Fruit fly (Drosophila melanogaster) whole organism, embryonic: ENCODE data around the gene CG43221.
A peak's percentile ranks its signal among the peaks of the same experiment; 100 is the strongest.

Experiments
- Abd-B ChIP-seq: fragments of 200-800 bp; sonication (Bioruptor generic); optimal IDR thresholded peaks from 2 replicates; lab custom pipeline; 2018; ENCODE audit warnings: missing biosample characterization, mild to moderate bottlenecking, missing genetic modification characterization, moderate library complexity
- Adf1 ChIP-seq: fragments of 200-800 bp; sonication (Bioruptor generic); IDR thresholded peaks from 2 replicates; pipeline ENCODE4 v1.3.6; 2022; ENCODE audit warnings: missing biosample characterization, missing genetic modification characterization
- Antp ChIP-seq: fragments of 200-800 bp; sonication (Bioruptor generic); optimal IDR thresholded peaks from 3 replicates; lab custom pipeline; 2016; ENCODE audit warnings: missing biosample characterization, missing genetic modification characterization
- B-H1 ChIP-seq: fragments of 200-800 bp; sonication (Bioruptor generic); IDR thresholded peaks from 3 replicates; pipeline ENCODE4 v1.3.6; 2022; ENCODE audit warnings: missing biosample characterization, missing genetic modification characterization
- Blimp-1 ChIP-seq: fragments of 200-800 bp; sonication (Bioruptor generic); optimal IDR thresholded peaks from 3 replicates; lab custom pipeline; 2018; ENCODE audit warnings: missing biosample characterization, missing genetic modification characterization, mild to moderate bottlenecking, moderate library complexity, missing genetic modification reagents
- CG10147 ChIP-seq: fragments of 200-800 bp; sonication (Bioruptor generic); optimal IDR thresholded peaks from 2 replicates; lab custom pipeline; 2019; ENCODE audit warnings: missing biosample characterization, mild to moderate bottlenecking, missing genetic modification characterization, moderate library complexity
- CG11247 ChIP-seq: fragments of 200-800 bp; sonication (Bioruptor generic); IDR thresholded peaks from 2 replicates; pipeline ENCODE4 v1.3.6; 2022; ENCODE audit warnings: missing biosample characterization, missing genetic modification characterization
- CG12942 ChIP-seq: fragments of 200-800 bp; sonication (Bioruptor generic); optimal IDR thresholded peaks from 3 replicates; lab custom pipeline; 2016; ENCODE audit warnings: missing biosample characterization, missing genetic modification characterization
- CG13775 ChIP-seq: fragments of 200-800 bp; sonication (Bioruptor generic); optimal IDR thresholded peaks from 3 replicates; lab custom pipeline; 2017; ENCODE audit warnings: missing biosample characterization, mild to moderate bottlenecking, missing genetic modification characterization
- CG14014 ChIP-seq: fragments of 200-800 bp; sonication (Bioruptor generic); IDR thresholded peaks from 2 replicates; pipeline ENCODE4 v1.3.6; 2022; ENCODE audit warnings: missing biosample characterization, missing genetic modification characterization
- CG14965 ChIP-seq: fragments of 200-800 bp; sonication (Bioruptor generic); optimal IDR thresholded peaks from 2 replicates; lab custom pipeline; 2016; ENCODE audit warnings: missing biosample characterization, missing genetic modification characterization, borderline replicate concordance
- CG15601 ChIP-seq: fragments of 200-800 bp; sonication (Bioruptor generic); optimal IDR thresholded peaks from 3 replicates; lab custom pipeline; 2019; ENCODE audit warnings: missing biosample characterization, mild to moderate bottlenecking, missing genetic modification characterization, moderate library complexity
- CG1602 ChIP-seq: fragments of 200-800 bp; sonication (Bioruptor generic); optimal IDR thresholded peaks from 3 replicates; lab custom pipeline; 2016; ENCODE audit warnings: missing biosample characterization, missing genetic modification characterization
- CG17186 ChIP-seq: fragments of 200-800 bp; sonication (Bioruptor generic); optimal IDR thresholded peaks from 3 replicates; lab custom pipeline; 2017; ENCODE audit warnings: missing biosample characterization, missing genetic modification reagents, missing genetic modification characterization
- CG17385 ChIP-seq: fragments of 200-800 bp; sonication (Bioruptor generic); optimal IDR thresholded peaks from 3 replicates; lab custom pipeline; 2018; ENCODE audit warnings: missing biosample characterization, mild to moderate bottlenecking, missing genetic modification characterization
- CG17802 ChIP-seq: fragments of 200-800 bp; sonication (Bioruptor generic); optimal IDR thresholded peaks from 2 replicates; lab custom pipeline; 2018; ENCODE audit warnings: missing biosample characterization, mild to moderate bottlenecking, missing genetic modification characterization, moderate library complexity
- CG3065 ChIP-seq: fragments of 200-800 bp; sonication (Bioruptor generic); optimal IDR thresholded peaks from 2 replicates; lab custom pipeline; 2016; ENCODE audit warnings: missing biosample characterization, missing genetic modification characterization
- CG31224 ChIP-seq: fragments of 200-800 bp; sonication (Bioruptor generic); IDR thresholded peaks from 2 replicates; pipeline ENCODE4 v1.3.6; 2022; ENCODE audit warnings: missing biosample characterization, missing genetic modification characterization
- CG32767 ChIP-seq: fragments of 200-800 bp; sonication (Bioruptor generic); IDR thresholded peaks from 2 replicates; pipeline ENCODE4 v1.3.6; 2022; ENCODE audit warnings: missing biosample characterization, missing genetic modification characterization
- CG33557 ChIP-seq: fragments of 200-800 bp; sonication (Bioruptor generic); optimal IDR thresholded peaks from 2 replicates; lab custom pipeline; 2019; ENCODE audit warnings: missing biosample characterization, mild to moderate bottlenecking, missing genetic modification characterization, moderate library complexity
- CG42726 ChIP-seq: fragments of 200-800 bp; sonication (Bioruptor generic); IDR thresholded peaks from 2 replicates; pipeline ENCODE4 v1.3.6; 2022; ENCODE audit warnings: missing biosample characterization, missing genetic modification characterization; ENCODE audit not compliant: partially characterized antibody
- CG4282 ChIP-seq: fragments of 200-800 bp; sonication (Bioruptor generic); optimal IDR thresholded peaks from 2 replicates; lab custom pipeline; 2016; ENCODE audit warnings: missing biosample characterization, missing genetic modification characterization
- CG4360 ChIP-seq: fragments of 200-800 bp; sonication (Bioruptor generic); IDR thresholded peaks from 2 replicates; pipeline ENCODE4 v1.3.6; 2022; ENCODE audit warnings: missing biosample characterization, missing genetic modification characterization
- CG4820 ChIP-seq: fragments of 200-800 bp; sonication (Bioruptor generic); optimal IDR thresholded peaks from 3 replicates; lab custom pipeline; 2016; ENCODE audit warnings: missing biosample characterization, missing genetic modification characterization
- CG6813 ChIP-seq: fragments of 200-800 bp; sonication (Bioruptor generic); optimal IDR thresholded peaks from 2 replicates; lab custom pipeline; 2017; ENCODE audit warnings: missing biosample characterization, missing genetic modification characterization, mild to moderate bottlenecking, moderate library complexity, missing genetic modification reagents
- CG8765 ChIP-seq: fragments of 200-800 bp; sonication (Bioruptor generic); IDR thresholded peaks from 2 replicates; pipeline ENCODE4 v1.3.6; 2022; ENCODE audit warnings: missing biosample characterization, missing genetic modification characterization
- CG9932 ChIP-seq: fragments of 200-800 bp; sonication (Bioruptor generic); IDR thresholded peaks from 2 replicates; pipeline ENCODE4 v1.3.6; 2022; ENCODE audit warnings: missing biosample characterization, missing genetic modification characterization
- CoRest ChIP-seq: fragments of 200-800 bp; sonication (Bioruptor generic); optimal IDR thresholded peaks from 3 replicates; lab custom pipeline; 2018; ENCODE audit warnings: missing biosample characterization, mild to moderate bottlenecking, missing genetic modification characterization, moderate library complexity
- D19B ChIP-seq: fragments of 200-800 bp; sonication (Bioruptor generic); optimal IDR thresholded peaks from 2 replicates; lab custom pipeline; 2017; ENCODE audit warnings: missing biosample characterization, mild to moderate bottlenecking, missing genetic modification characterization
- E2f1 ChIP-seq: fragments of 200-800 bp; sonication (Bioruptor generic); IDR thresholded peaks from 2 replicates; pipeline ENCODE4 v1.3.6; 2022; ENCODE audit warnings: missing biosample characterization, missing genetic modification characterization
- H15 ChIP-seq: fragments of 200-800 bp; sonication (Bioruptor generic); IDR thresholded peaks from 3 replicates; pipeline ENCODE4 v1.3.6; 2022; ENCODE audit warnings: missing biosample characterization, missing genetic modification characterization
- Hr78 ChIP-seq, 2 experiments: fragments of 200-800 bp in 1 of 2; fragments of >200 bp in 1 of 2; sonication (Bioruptor generic) in 1 of 2; optimal IDR thresholded peaks; 2 replicates each; lab custom pipeline; 2017 to 2019; ENCODE audit warnings: missing biosample characterization in 2 of 2, missing genetic modification characterization in 2 of 2, mild to moderate bottlenecking in 1 of 2, moderate library complexity in 1 of 2
- Nf-YB ChIP-seq: fragments of 200-800 bp; sonication (Bioruptor generic); optimal IDR thresholded peaks from 3 replicates; lab custom pipeline; 2019; ENCODE audit warnings: missing biosample characterization, mild to moderate bottlenecking, missing genetic modification characterization, moderate library complexity
- Ssrp ChIP-seq: fragments of 200-800 bp; sonication (Bioruptor generic); optimal IDR thresholded peaks from 2 replicates; lab custom pipeline; 2018; ENCODE audit warnings: missing biosample characterization, mild to moderate bottlenecking, missing genetic modification characterization, moderate library complexity
- crp ChIP-seq, 2 experiments: fragments of 200-800 bp; sonication (Bioruptor generic); optimal IDR thresholded peaks; 2 replicates in 1 of 2; 3 replicates in 1 of 2; lab custom pipeline; 2017; ENCODE audit warnings: missing biosample characterization in 2 of 2, missing genetic modification characterization in 2 of 2, mild to moderate bottlenecking in 1 of 2, moderate library complexity in 1 of 2
- dpn ChIP-seq, 2 experiments: fragments of 200-800 bp; sonication (Bioruptor generic); optimal IDR thresholded peaks; 3 replicates each; lab custom pipeline; 2016; ENCODE audit warnings: missing biosample characterization in 2 of 2, missing genetic modification characterization in 2 of 2
- gro ChIP-seq: fragments of 200-800 bp; sonication (Bioruptor generic); optimal IDR thresholded peaks from 2 replicates; lab custom pipeline; 2016; ENCODE audit warnings: missing biosample characterization, missing genetic modification characterization
- hbn ChIP-seq: fragments of 200-800 bp; sonication (Bioruptor generic); IDR thresholded peaks from 2 replicates; pipeline ENCODE4 v1.3.6; 2022; ENCODE audit warnings: missing biosample characterization, missing genetic modification characterization; ENCODE audit not compliant: partially characterized antibody
- her ChIP-seq: fragments of 200-800 bp; sonication (Bioruptor generic); optimal IDR thresholded peaks from 2 replicates; lab custom pipeline; 2016; ENCODE audit warnings: missing biosample characterization, missing genetic modification characterization
- jumu ChIP-seq: fragments of 200-800 bp; sonication (Bioruptor generic); optimal IDR thresholded peaks from 3 replicates; lab custom pipeline; 2016; ENCODE audit warnings: missing biosample characterization, missing genetic modification characterization
- lilli ChIP-seq: fragments of 200-800 bp; sonication (Bioruptor generic); optimal IDR thresholded peaks from 3 replicates; lab custom pipeline; 2016; ENCODE audit warnings: missing biosample characterization, missing genetic modification characterization
- mam ChIP-seq: fragments of 200-800 bp; sonication (Bioruptor generic); optimal IDR thresholded peaks from 3 replicates; lab custom pipeline; 2016; ENCODE audit warnings: missing biosample characterization, missing genetic modification characterization
- oc ChIP-seq: fragments of 200-800 bp; sonication (Bioruptor generic); optimal IDR thresholded peaks from 2 replicates; lab custom pipeline; 2018; ENCODE audit warnings: missing biosample characterization, mild to moderate bottlenecking, missing genetic modification characterization, moderate library complexity
- schlank ChIP-seq: fragments of 200-800 bp; sonication (Bioruptor generic); optimal IDR thresholded peaks from 2 replicates; lab custom pipeline; 2018; ENCODE audit warnings: missing biosample characterization, mild to moderate bottlenecking, missing genetic modification characterization
- sens-2 ChIP-seq: fragments of 200-800 bp; sonication (Bioruptor generic); IDR thresholded peaks from 2 replicates; pipeline ENCODE4 v1.3.6; 2022; ENCODE audit warnings: missing biosample characterization, missing genetic modification characterization
- sob ChIP-seq: fragments of 200-800 bp; sonication (Bioruptor generic); IDR thresholded peaks from 2 replicates; pipeline ENCODE4 v1.3.6; 2022; ENCODE audit warnings: missing biosample characterization, missing genetic modification characterization
- toy ChIP-seq: fragments of 200-800 bp; sonication (Bioruptor generic); IDR thresholded peaks from 2 replicates; pipeline ENCODE4 v1.3.6; 2022; ENCODE audit warnings: missing biosample characterization, missing genetic modification characterization
- tx ChIP-seq: fragments of 200-800 bp; sonication (Bioruptor generic); optimal IDR thresholded peaks from 2 replicates; lab custom pipeline; 2016; ENCODE audit warnings: missing biosample characterization, missing genetic modification characterization
- zfh2 ChIP-seq: fragments of 200-800 bp; sonication (Bioruptor generic); optimal IDR thresholded peaks from 2 replicates; lab custom pipeline; 2016; ENCODE audit warnings: missing biosample characterization, missing genetic modification characterization

Gene CG43221

dm6 chr2L:17480943-17481580 is 4.5 kb upstream of the CG43221 start, which contains the start of the genes fws and Lamtor3 (continued):
- TF ChIP-seq CG1602 (GFP tag; lab: Kevin White, UChicago) (peak; percentile 97), CG33557 (peak; percentile 85), CG17802 (tag; lab: Kevin White, UChicago) (peak; percentile 93), Adf1 (GFP tag; lab: Robert Waterston, UW) (peak; percentile 89), zfh2 (GFP tag; lab: Kevin White, UChicago) (peak; percentile 97), E2f1 (GFP tag; lab: Robert Waterston, UW) (peak; percentile 99), H15 (GFP tag; lab: Robert Waterston, UW) (peak; percentile 99), CoRest (peak; percentile 98), dpn (GFP tag; optimal IDR thresholded peaks at IDR 0.05; lab: Kevin White, UChicago) (peak; percentile 79 to 98), Nf-YB (GFP tag; lab: Kevin White, UChicago) (peak; percentile 86), mam (GFP tag; lab: Kevin White, UChicago) (peak; percentile 87), tx (GFP tag; lab: Kevin White, UChicago) (peak; percentile 87), CG10147 (GFP tag; lab: Kevin White, UChicago) (peak; percentile 96), CG42726 (0 out of 2 replicates have a peak, but pooled peaks have one; percentile 28), Antp (GFP tag; lab: Kevin White, UChicago) (peak; percentile 72), sens-2 (GFP tag; lab: Robert Waterston, UW) (peak; percentile 98), toy (GFP tag; lab: Robert Waterston, UW) (peak; percentile 98), CG12942 (peak; percentile 96), Ssrp (tag; lab: Kevin White, UChicago) (peak; percentile 98), CG14965 (GFP tag; lab: Kevin White, UChicago) (no peak), CG14014 (GFP tag; lab: Robert Waterston, UW) (peak; percentile 99), CG3065 (peak; percentile 92), CG17385 (peak; percentile 96), Blimp-1 (GFP tag; lab: Kevin White, UChicago) (peak; percentile 96), oc (peak; percentile 99), Hr78 (GFP tag; optimal IDR thresholded peaks at IDR 0.05; lab: Kevin White, UChicago) (no peak), CG13775 (GFP tag; lab: Kevin White, UChicago) (peak; percentile 99), crp (GFP tag; optimal IDR thresholded peaks at IDR 0.05; lab: Kevin White, UChicago) (peak in 1 of 2 experiments; percentile 87), CG31224 (GFP tag; lab: Robert Waterston, UW) (peak; percentile 97), sob (GFP tag; lab: Robert Waterston, UW) (peak; percentile 99), CG9932 (GFP tag; lab: Robert Waterston, UW) (peak; percentile 99), her (GFP tag; lab: Kevin White, UChicago) (peak; percentile 28), D19B (peak; percentile 96), CG6813 (GFP tag; lab: Kevin White, UChicago) (peak; percentile 95), hbn (peak; percentile 27; the same call in 1 of the 2 replicates), CG8765 (GFP tag; lab: Robert Waterston, UW) (peak; percentile 99), Abd-B (GFP tag; lab: Kevin White, UChicago) (peak; percentile 98), jumu (GFP tag; lab: Kevin White, UChicago) (peak; percentile 69), schlank (peak; percentile 94), CG4282 (GFP tag; lab: Kevin White, UChicago) (peak; percentile 44), CG4360 (GFP tag; lab: Robert Waterston, UW) (peak; percentile 90), B-H1 (GFP tag; lab: Robert Waterston, UW) (peak; percentile 99), lilli (peak; percentile 97), CG32767 (GFP tag; lab: Robert Waterston, UW) (peak; percentile 98), CG15601 (peak; percentile 95), CG4820 (GFP tag; lab: Kevin White, UChicago) (peak; percentile 95), CG11247 (peak; percentile 99), CG17186 (peak; percentile 91), gro (GFP tag; lab: Kevin White, UChicago) (peak; percentile 73)
